Worm (Caenorhabditis elegans) whole organism, late embryonic: ENCODE data around the gene umps-1.

Source experiments
- nfya-1 ChIP-seq: sonication (generic microtip); optimal IDR thresholded peaks from 2 replicates; lab custom pipeline; 2017; ENCODE audit warnings: missing genetic modification characterization, mild to moderate bottlenecking, missing compliant biosample characterization, antibody characterized with exemption, moderate library complexity
- pqm-1 ChIP-seq: sonication (generic microtip); optimal IDR thresholded peaks from 2 replicates; lab custom pipeline; 2016; ENCODE audit warnings: missing genetic modification characterization, missing compliant biosample characterization
- unc-55 ChIP-seq: sonication (generic microtip); optimal IDR thresholded peaks from 2 replicates; lab custom pipeline; 2017; ENCODE audit warnings: missing biosample characterization, missing genetic modification reagents, missing genetic modification characterization

DNA sequence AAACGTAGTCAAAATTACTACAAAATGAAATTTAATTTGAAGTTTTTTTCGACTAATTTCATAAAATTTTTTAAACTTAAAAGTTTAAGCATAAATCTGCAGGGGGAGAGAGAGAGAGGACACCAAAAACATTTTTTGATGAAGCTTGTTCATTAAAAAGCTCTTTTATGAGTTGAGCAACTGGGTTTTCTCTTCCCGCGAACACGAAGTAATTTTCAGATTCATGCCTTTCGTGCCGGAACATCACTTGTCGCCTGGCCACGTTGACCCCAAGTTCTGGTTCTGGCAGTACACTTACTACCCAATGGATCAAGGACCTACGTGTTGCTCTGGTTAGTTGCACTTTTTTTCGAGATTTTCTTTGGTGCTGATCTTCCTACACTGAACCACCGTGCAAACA is 26.4 kb upstream of the umps-1 start:
- TF ChIP-seq unc-55 (GFP tag; lab: Kevin White, UChicago) (no peak), nfya-1 (no peak), pqm-1 (no peak)
